Fruit fly (Drosophila melanogaster): ENCODE data around the gene alpha-Man-Ia.

DNA sequence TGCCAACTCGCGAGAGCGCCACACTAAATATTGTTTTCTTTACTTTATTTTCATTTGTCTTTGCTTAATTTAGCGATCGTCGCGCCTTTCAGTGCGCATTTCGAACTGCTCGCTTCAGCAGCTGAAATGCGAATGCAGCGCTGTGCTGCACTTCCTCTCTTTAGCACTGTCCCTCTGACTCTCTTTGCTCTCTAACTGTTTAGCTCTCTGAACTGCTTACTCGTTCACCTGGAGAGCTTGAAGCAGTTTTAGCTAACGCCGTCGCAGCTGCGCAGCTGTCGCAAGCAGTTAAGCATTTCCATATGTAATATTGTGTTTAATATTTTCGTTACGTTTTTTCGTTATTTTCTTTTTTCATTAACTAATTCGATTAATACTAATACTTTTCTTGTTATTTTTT is 16.8 kb downstream of the alpha-Man-Ia start:
- TF ChIP-seq CTCF (optimal IDR thresholded peaks at IDR 0.05): no peak
- no peak for TF ChIP-seq CG8478 (optimal IDR thresholded peaks at IDR 0.05)
